Worm (Caenorhabditis elegans) whole organism, midembryonic: ENCODE data around the gene tmem-24.

ENCODE experiments used
- T22C8.4 ChIP-seq: fragments of 200-800 bp; sonication (Bioruptor generic); IDR thresholded peaks from 2 replicates; pipeline ENCODE4 v1.3.6; 2022; ENCODE audit warnings: missing genetic modification characterization, missing compliant biosample characterization
- cog-1 ChIP-seq: sonication (generic microtip); optimal IDR thresholded peaks from 2 replicates; lab custom pipeline; 2016; ENCODE audit warnings: missing genetic modification characterization, missing compliant biosample characterization
- flt-1 ChIP-seq: fragments of 200-800 bp; sonication (Bioruptor generic); IDR thresholded peaks from 2 replicates; pipeline ENCODE4 v1.3.6; 2022; ENCODE audit warnings: missing genetic modification characterization, missing compliant biosample characterization
- klf-2 ChIP-seq: fragments of 200-800 bp; sonication (Bioruptor generic); conservative IDR thresholded peaks from 2 replicates; pipeline ENCODE4 v1.3.6; 2022; ENCODE audit warnings: missing genetic modification reagents, missing genetic modification characterization, missing compliant biosample characterization
- med-1 ChIP-seq: sonication (generic microtip); optimal IDR thresholded peaks from 2 replicates; lab custom pipeline; 2017; ENCODE audit warnings: missing genetic modification characterization, mild to moderate bottlenecking, missing compliant biosample characterization, antibody characterized with exemption, missing genetic modification reagents; ENCODE audit not compliant: insufficient read depth
- ref-1 ChIP-seq: fragments of 200-800 bp; sonication (Bioruptor generic); conservative IDR thresholded peaks from 2 replicates; pipeline ENCODE4 v1.3.6; 2022; ENCODE audit warnings: missing genetic modification reagents, missing genetic modification characterization, missing compliant biosample characterization
- tab-1 ChIP-seq: fragments of 200-800 bp; sonication (Bioruptor generic); IDR thresholded peaks from 2 replicates; pipeline ENCODE4 v1.3.6; 2022; ENCODE audit warnings: missing genetic modification characterization, missing compliant biosample characterization
- ztf-23 ChIP-seq: fragments of 200-800 bp; sonication (Bioruptor generic); IDR thresholded peaks from 2 replicates; pipeline ENCODE4 v1.3.6; 2022; ENCODE audit warnings: missing genetic modification reagents, missing genetic modification characterization, missing compliant biosample characterization
- ztf-29 ChIP-seq: fragments of 200-800 bp; sonication (Bioruptor generic); IDR thresholded peaks from 2 replicates; pipeline ENCODE4 v1.3.6; 2022; ENCODE audit warnings: missing genetic modification reagents, missing genetic modification characterization, missing compliant biosample characterization

tmem-24 gene

DNA sequence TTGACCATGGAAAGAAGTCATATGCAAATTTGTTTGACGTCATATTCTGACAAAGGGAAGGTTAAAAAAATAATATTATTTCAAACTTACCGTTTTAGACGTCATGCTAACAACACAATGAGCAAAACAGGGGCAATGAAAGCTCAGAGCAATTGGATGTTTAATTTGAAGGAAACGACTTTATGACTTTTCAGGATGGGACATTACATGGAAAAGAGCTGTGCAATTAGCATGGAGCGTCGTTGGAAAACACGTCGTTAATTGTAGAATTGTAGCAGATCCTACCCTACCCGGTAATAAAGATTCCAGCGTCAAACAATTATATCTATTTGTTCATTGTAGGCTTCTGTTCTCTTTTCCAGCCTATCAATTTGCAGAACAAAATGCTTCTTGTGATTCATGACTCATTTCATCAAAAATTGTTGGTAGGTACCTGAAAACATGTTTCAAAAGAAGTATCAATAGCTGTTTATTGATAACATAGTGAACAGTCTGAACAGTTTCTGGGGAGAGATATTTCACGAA, 28.9 kb upstream of the tmem-24 start, which contains the start of gene ceh-63:
Gene ceh-63 (minus strand): TSS at position 475 of the 525 bp plus-strand sequence.
- no peak for TF ChIP-seq T22C8.4 (GFP tag; lab: Robert Waterston, UW)
- no peak for TF ChIP-seq med-1 (GFP tag; lab: Kevin White, UChicago)
- TF ChIP-seq ztf-23 (GFP tag; lab: Robert Waterston, UW), result no peak
- TF ChIP-seq flt-1 (GFP tag; lab: Robert Waterston, UW), result no peak
- TF ChIP-seq ref-1, result no peak
- no peak for TF ChIP-seq klf-2 (GFP tag; lab: Robert Waterston, UW)
- TF ChIP-seq cog-1 (tag; lab: Kevin White, UChicago), result no peak
- TF ChIP-seq ztf-29 (GFP tag; lab: Robert Waterston, UW), result no peak

- TF ChIP-seq ztf-23 (GFP tag; lab: Robert Waterston, UW) (no peak), klf-2 (GFP tag; lab: Robert Waterston, UW) (no peak), cog-1 (tag; lab: Kevin White, UChicago) (no peak), ztf-29 (GFP tag; lab: Robert Waterston, UW) (no peak), med-1 (GFP tag; lab: Kevin White, UChicago) (no peak), tab-1 (GFP tag; lab: Robert Waterston, UW) (no peak), ref-1 (no peak), T22C8.4 (GFP tag; lab: Robert Waterston, UW) (no peak), flt-1 (GFP tag; lab: Robert Waterston, UW) (no peak)
These were observed 27.3 kb upstream of the tmem-24 start, which contains the start of gene C02F12.5 for ce11 chrX:3671998-3672397. TSS of gene C02F12.5 (minus strand) at chrX:3672098.

DNA sequence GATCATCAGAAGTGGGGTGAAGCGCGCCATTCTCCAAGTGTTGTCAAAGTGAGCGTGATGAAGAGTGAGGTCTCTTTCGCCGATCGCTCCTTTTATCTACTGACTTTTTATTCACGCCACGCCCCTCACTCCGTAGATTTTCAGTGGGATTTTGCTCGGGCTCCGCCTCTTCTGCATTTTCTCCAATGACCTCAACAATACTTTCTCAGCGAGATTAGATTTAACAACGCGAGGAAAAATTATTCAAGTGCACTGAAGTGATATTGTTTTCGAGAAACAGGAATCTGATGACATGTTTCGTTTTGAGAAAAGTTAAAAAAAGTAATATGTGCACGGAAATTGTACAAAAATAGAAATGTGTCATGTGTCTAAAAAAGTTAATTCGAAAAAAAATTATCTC, 24.1 kb upstream of the tmem-24 start, which contains the start of gene snet-1:
Gene snet-1 (minus strand): TSS at position 101 of the 400 bp plus-strand sequence.
- TF ChIP-seq cog-1 (tag; lab: Kevin White, UChicago), result no peak
- TF ChIP-seq ref-1, result no peak
- TF ChIP-seq flt-1 (GFP tag; lab: Robert Waterston, UW), result no peak
- TF ChIP-seq med-1 (GFP tag; lab: Kevin White, UChicago), result no peak
- TF ChIP-seq tab-1 (GFP tag; lab: Robert Waterston, UW), result no peak
- no peak for TF ChIP-seq T22C8.4 (GFP tag; lab: Robert Waterston, UW)
- no peak for TF ChIP-seq klf-2 (GFP tag; lab: Robert Waterston, UW)
- TF ChIP-seq ztf-29 (GFP tag; lab: Robert Waterston, UW), result no peak
- TF ChIP-seq ztf-23 (GFP tag; lab: Robert Waterston, UW), result no peak

- TF ChIP-seq ztf-23 (GFP tag; lab: Robert Waterston, UW) (no peak), med-1 (GFP tag; lab: Kevin White, UChicago) (no peak), cog-1 (tag; lab: Kevin White, UChicago) (no peak)
These were observed 14.5 kb upstream of the tmem-24 start, which contains the start of gene R11G1.1 for ce11 chrX:3659192-3659591. TSS of gene R11G1.1 (plus strand) at chrX:3659492.

DNA sequence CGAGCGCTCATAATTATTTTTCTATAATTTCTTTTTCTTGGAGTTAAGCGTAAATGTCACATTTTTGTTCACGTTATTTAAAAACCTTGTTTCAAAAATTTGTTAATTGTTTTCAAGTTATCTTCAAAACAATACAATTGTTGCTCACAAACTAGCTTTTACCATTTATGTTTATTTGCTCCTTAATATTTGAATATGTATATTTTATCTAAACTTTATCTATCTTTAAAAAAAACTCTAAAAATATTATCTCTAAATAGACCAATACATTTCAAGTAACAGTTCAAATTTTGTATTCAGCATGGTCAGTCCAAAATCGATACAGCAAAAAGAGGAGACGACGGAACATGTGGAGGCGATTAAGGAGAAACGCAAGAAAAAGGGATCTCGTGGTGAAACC, 11.3 kb upstream of the tmem-24 start, which contains the start of gene R11G1.7:
Gene R11G1.7 (plus strand): TSS at position 301 of the 400 bp plus-strand sequence.
- TF ChIP-seq med-1 (GFP tag; lab: Kevin White, UChicago), result no peak
- TF ChIP-seq ztf-29 (GFP tag; lab: Robert Waterston, UW), result no peak
- no peak for TF ChIP-seq ref-1
- TF ChIP-seq T22C8.4 (GFP tag; lab: Robert Waterston, UW), result no peak
- no peak for TF ChIP-seq flt-1 (GFP tag; lab: Robert Waterston, UW)
- TF ChIP-seq tab-1 (GFP tag; lab: Robert Waterston, UW), result no peak
- no peak for TF ChIP-seq cog-1 (tag; lab: Kevin White, UChicago)
- no peak for TF ChIP-seq klf-2 (GFP tag; lab: Robert Waterston, UW)

DNA sequence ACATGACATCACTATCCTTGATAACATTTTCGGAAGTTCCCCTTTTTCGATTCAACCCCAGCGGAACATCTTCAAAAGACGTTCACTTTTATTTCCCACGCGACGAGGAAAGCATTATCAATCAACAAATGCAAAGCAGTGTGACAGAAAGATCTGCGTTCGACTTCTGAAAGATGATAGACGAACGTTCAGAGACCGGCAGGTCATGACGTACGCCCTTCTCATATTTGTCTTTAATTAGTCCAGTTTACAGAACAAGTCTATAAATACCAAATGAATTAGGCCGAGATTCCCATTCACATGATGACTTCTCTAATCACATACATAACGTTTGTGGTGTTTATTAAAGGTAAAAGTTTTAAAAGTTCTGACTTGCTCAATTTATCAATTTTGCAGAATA, 9.9 kb upstream of the tmem-24 start, which contains the start of gene R11G1.11:
Gene R11G1.11 (plus strand): TSS at position 301 of the 400 bp plus-strand sequence.
- no peak for TF ChIP-seq med-1 (GFP tag; lab: Kevin White, UChicago)
- no peak for TF ChIP-seq ref-1
- no peak for TF ChIP-seq klf-2 (GFP tag; lab: Robert Waterston, UW)
- no peak for TF ChIP-seq ztf-29 (GFP tag; lab: Robert Waterston, UW)
- TF ChIP-seq T22C8.4 (GFP tag; lab: Robert Waterston, UW), result no peak
- no peak for TF ChIP-seq flt-1 (GFP tag; lab: Robert Waterston, UW)
- TF ChIP-seq cog-1 (tag; lab: Kevin White, UChicago), result no peak
- no peak for TF ChIP-seq tab-1 (GFP tag; lab: Robert Waterston, UW)
- no peak for TF ChIP-seq ztf-23 (GFP tag; lab: Robert Waterston, UW)

- TF ChIP-seq ztf-23 (GFP tag; lab: Robert Waterston, UW), result no peak
- TF ChIP-seq klf-2 (GFP tag; lab: Robert Waterston, UW), result no peak
- peak; percentile 38; the same call in 1 of the 2 replicates for TF ChIP-seq T22C8.4 (GFP tag; lab: Robert Waterston, UW)
These were observed 5.6 kb upstream of the tmem-24 start, which contains the start of the genes sax-1 and R11G1.2 for ce11 chrX:3650100-3650809. TSS of gene sax-1 (minus strand) at chrX:3650150. TSS of gene R11G1.2 (plus strand) at chrX:3650614.

DNA sequence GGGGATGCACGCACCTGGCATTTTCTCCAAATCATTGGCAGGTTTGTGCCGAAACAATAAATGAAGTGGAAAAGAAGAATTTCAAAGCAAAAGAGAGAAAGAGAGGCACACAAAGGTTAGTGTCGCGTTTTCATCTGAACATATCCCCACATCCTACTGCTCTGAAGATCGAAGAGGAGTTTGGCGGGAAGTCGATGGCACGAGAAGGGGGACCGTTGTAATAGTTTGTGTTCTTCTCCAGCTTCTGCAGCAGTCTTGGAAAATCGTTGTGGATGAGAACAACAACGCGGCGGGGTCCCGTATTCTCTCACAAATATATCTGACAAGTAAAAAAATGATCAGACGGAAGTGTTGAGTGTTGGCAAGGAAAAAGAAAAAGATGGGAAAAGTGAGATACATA, 1.2 kb upstream of the tmem-24 start:
- TF ChIP-seq ref-1 (no peak), ztf-23 (GFP tag; lab: Robert Waterston, UW) (no peak), flt-1 (GFP tag; lab: Robert Waterston, UW) (no peak), T22C8.4 (GFP tag; lab: Robert Waterston, UW) (no peak), ztf-29 (GFP tag; lab: Robert Waterston, UW) (no peak)

- TF ChIP-seq flt-1 (GFP tag; lab: Robert Waterston, UW) (no peak), med-1 (GFP tag; lab: Kevin White, UChicago) (no peak), ztf-23 (GFP tag; lab: Robert Waterston, UW) (no peak)
These were observed 9.9 kb downstream of the tmem-24 start for ce11 chrX:3634782-3635181.
